Comparison of ENCODE assay signal across 5 worm cellular contexts in the genomic region with DNA sequence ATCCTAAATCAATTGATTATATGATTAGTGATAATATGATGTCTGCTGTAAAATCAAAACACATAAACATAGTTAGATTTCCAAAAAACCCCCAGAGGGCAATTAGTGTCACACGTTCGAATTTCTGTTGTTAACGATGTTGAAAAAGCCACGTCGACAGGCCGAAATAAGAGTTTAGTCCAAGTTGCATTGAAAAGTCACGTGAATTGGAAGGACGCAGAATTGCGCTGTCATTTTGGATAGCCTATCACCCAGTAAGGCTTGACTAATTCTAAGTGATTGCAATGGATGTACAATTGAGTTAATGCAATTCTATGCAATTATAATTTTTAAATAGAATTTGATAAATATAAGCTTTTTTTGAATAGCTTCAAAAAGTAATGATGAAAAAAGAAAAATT.
TF ChIP-seq lines count a peak whose summit lies in the region.

No protein-coding gene starts in this region.

TF ChIP-seq in whole organism, L1 larva, 84 proteins besides CTCF, POLR2A, EP300 and RAD21 (continues in another document):
- TF ChIP-seq tbx-2 (tag; optimal IDR thresholded peaks at IDR 0.05; lab: Kevin White, UChicago) (peak; percentile 19), nhr-90 (tag; optimal IDR thresholded peaks at IDR 0.05; lab: Kevin White, UChicago; ENCODE audit: poor library complexity) (peak; percentile 9), nhr-12 (tag; optimal IDR thresholded peaks at IDR 0.05; lab: Kevin White, UChicago) (no peak), lin-35 (GFP tag; optimal IDR thresholded peaks at IDR 0.05; lab: Kevin White, UChicago) (no peak), dsc-1 (tag; optimal IDR thresholded peaks at IDR 0.05; lab: Kevin White, UChicago) (no peak), C04F5.9 (tag; optimal IDR thresholded peaks at IDR 0.05; lab: Kevin White, UChicago) (no peak), pag-3 (tag; optimal IDR thresholded peaks at IDR 0.05; lab: Kevin White, UChicago; ENCODE audit: borderline replicate concordance, insufficient read depth) (no peak), mab-9 (GFP tag; IDR thresholded peaks at IDR 0.05; lab: Robert Waterston, UW) (no peak), F16B12.6 (tag; optimal IDR thresholded peaks at IDR 0.05; lab: Kevin White, UChicago) (no peak), nhr-71 (tag; optimal IDR thresholded peaks at IDR 0.05; lab: Kevin White, UChicago) (peak; percentile 39), nhr-84 (tag; optimal IDR thresholded peaks at IDR 0.05; lab: Kevin White, UChicago) (no peak), fos-1 (tag; optimal IDR thresholded peaks at IDR 0.05; lab: Kevin White, UChicago) (no peak), egl-27 (tag; optimal IDR thresholded peaks at IDR 0.05; lab: Kevin White, UChicago) (no peak), ceh-88 (GFP tag; IDR thresholded peaks at IDR 0.05; lab: Robert Waterston, UW) (no peak), mdl-1 (tag; optimal IDR thresholded peaks at IDR 0.05; lab: Kevin White, UChicago) (peak in 1 of 2 experiments; percentile 15), tlp-1 (tag; optimal IDR thresholded peaks at IDR 0.05; lab: Kevin White, UChicago) (no peak), unc-130 (tag; optimal IDR thresholded peaks at IDR 0.05; lab: Kevin White, UChicago) (peak; percentile 24)

TF ChIP-seq in whole organism, L2 larva, 48 proteins besides CTCF, POLR2A, EP300 and RAD21:
- no peak for TF ChIP-seq Y55F3AM.14 (GFP tag; optimal IDR thresholded peaks at IDR 0.05; lab: Kevin White, UChicago)
- TF ChIP-seq nhr-129 (tag; optimal IDR thresholded peaks at IDR 0.05; lab: Kevin White, UChicago), result peak; percentile 24
- TF ChIP-seq crh-2 (tag; optimal IDR thresholded peaks at IDR 0.05; lab: Kevin White, UChicago), result peak; percentile 76
- TF ChIP-seq nhr-25 (tag; optimal IDR thresholded peaks at IDR 0.05; lab: Kevin White, UChicago), result peak; percentile 8
- TF ChIP-seq sma-3 (GFP tag; optimal IDR thresholded peaks at IDR 0.05; lab: Kevin White, UChicago), result peak; percentile 0

TF ChIP-seq in whole organism, L3 larva, 47 proteins besides CTCF, POLR2A, EP300 and RAD21:
- TF ChIP-seq lin-15B (tag; optimal IDR thresholded peaks at IDR 0.05; lab: Kevin White, UChicago) (no peak), nhr-25 (tag; optimal IDR thresholded peaks at IDR 0.05; lab: Kevin White, UChicago) (peak; percentile 24), nhr-12 (tag; optimal IDR thresholded peaks at IDR 0.05; lab: Kevin White, UChicago) (no peak), ztf-4 (tag; optimal IDR thresholded peaks at IDR 0.05; lab: Kevin White, UChicago) (no peak), ama-1 (optimal IDR thresholded peaks at IDR 0.05; lab: Kevin White, UChicago) (peak; percentile 0), fkh-10 (GFP tag; optimal IDR thresholded peaks at IDR 0.05; lab: Kevin White, UChicago) (no peak)

TF ChIP-seq in whole organism, L4 larva, 104 proteins besides CTCF, POLR2A, EP300 and RAD21:
- TF ChIP-seq daf-19 (GFP tag; conservative IDR thresholded peaks at IDR 0.05; lab: Robert Waterston, UW) (no peak), mdl-1 (tag; optimal IDR thresholded peaks at IDR 0.05; lab: Kevin White, UChicago) (no peak), hlh-11 (tag; optimal IDR thresholded peaks at IDR 0.05; lab: Kevin White, UChicago) (peak; percentile 9), nhr-28 (tag; optimal IDR thresholded peaks at IDR 0.05; lab: Kevin White, UChicago) (peak; percentile 5), nhr-77 (tag; optimal IDR thresholded peaks at IDR 0.05; lab: Kevin White, UChicago) (no peak), ceh-32 (tag; optimal IDR thresholded peaks at IDR 0.05; lab: Kevin White, UChicago; ENCODE audit: poor library complexity) (no peak), sdz-12 (GFP tag; optimal IDR thresholded peaks at IDR 0.05; lab: Kevin White, UChicago) (no peak), aha-1 (tag; lab: Kevin White, UChicago) (peak; percentile 60), fos-1 (tag; optimal IDR thresholded peaks at IDR 0.05; lab: Kevin White, UChicago) (no peak), dmd-6 (GFP tag; IDR thresholded peaks at IDR 0.05; lab: Robert Waterston, UW) (no peak), F49E8.2 (tag; optimal IDR thresholded peaks at IDR 0.05; lab: Kevin White, UChicago; ENCODE audit: borderline replicate concordance) (no peak)

TF ChIP-seq in whole organism, young adult, 124 proteins besides CTCF, POLR2A, EP300 and RAD21:
- TF ChIP-seq somi-1 (GFP tag; optimal IDR thresholded peaks at IDR 0.05; lab: Kevin White, UChicago), result no peak
- peak; percentile 24 for TF ChIP-seq ztf-26 (tag; optimal IDR thresholded peaks at IDR 0.05; lab: Kevin White, UChicago)
